Worm (Caenorhabditis elegans): ENCODE data around the gene mls-2.
A peak's percentile ranks its signal among the peaks of the same experiment; 100 is the strongest.

DNA sequence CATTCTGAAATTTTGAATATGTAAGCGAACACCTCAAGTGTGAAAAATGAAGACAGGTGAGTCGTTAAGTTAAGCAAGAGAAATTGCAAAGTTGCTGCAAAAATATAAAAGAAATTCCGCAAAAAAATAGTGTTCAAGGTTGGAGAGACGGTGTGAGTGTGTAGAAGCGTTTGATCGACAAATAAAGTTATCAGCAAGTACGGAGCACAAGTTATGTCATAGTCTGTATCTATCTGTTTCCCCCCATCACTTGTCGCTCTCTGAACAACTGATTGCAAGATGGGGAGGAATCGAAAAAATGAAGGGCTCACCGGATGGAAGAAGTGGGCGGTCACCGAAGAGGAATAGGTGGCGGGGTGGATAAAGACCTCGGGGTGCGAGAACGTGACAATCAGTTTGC lies 12.4 kb downstream of the mls-2 start, which contains the start of gene lon-2:
- TF ChIP-seq ama-1 (optimal IDR thresholded peaks at IDR 0.05) (no peak), aly-1 (tag; optimal IDR thresholded peaks at IDR 0.05) (peak; percentile 19), hnd-1 (tag; optimal IDR thresholded peaks at IDR 0.05) (no peak), flt-1 (GFP tag; IDR thresholded peaks at IDR 0.05) (no peak), tbx-11 (GFP tag; IDR thresholded peaks at IDR 0.05) (no peak), sea-1 (GFP tag; conservative IDR thresholded peaks at IDR 0.05) (no peak), ceh-13 (GFP tag; optimal IDR thresholded peaks at IDR 0.05) (no peak), pes-1 (GFP tag; IDR thresholded peaks at IDR 0.05) (no peak), hmg-4 (GFP tag; optimal IDR thresholded peaks at IDR 0.05) (no peak), hmbx-1 (tag; optimal IDR thresholded peaks at IDR 0.05) (no peak)
